Worm (Caenorhabditis elegans) whole organism, young adult: ENCODE results near the gene fbxb-16.

Experiments used
- T07F8.4 ChIP-seq: sonication (generic microtip); optimal IDR thresholded peaks from 2 replicates; lab custom pipeline; 2016; ENCODE audit warnings: mild to moderate bottlenecking, missing genetic modification characterization, moderate library complexity, missing compliant biosample characterization
- ZK185.1 ChIP-seq: sonication (generic microtip); optimal IDR thresholded peaks from 2 replicates; lab custom pipeline; 2016; ENCODE audit warnings: mild to moderate bottlenecking, missing genetic modification characterization, missing compliant biosample characterization; ENCODE audit not compliant: poor library complexity, severe bottlenecking
- cebp-2 ChIP-seq: fragments of 200-800 bp; sonication (Bioruptor generic); IDR thresholded peaks from 2 replicates; pipeline ENCODE4 v1.3.6; 2022; ENCODE audit warnings: missing genetic modification characterization, missing compliant biosample characterization
- efl-1 ChIP-seq: fragments of 150-350 bp; optimal IDR thresholded peaks from 2 replicates; lab custom pipeline; 2014; ENCODE audit warnings: missing biosample characterization, missing genetic modification reagents, missing genetic modification characterization
- ets-4 ChIP-seq: fragments of 200-800 bp; sonication (Bioruptor generic); optimal IDR thresholded peaks from 2 replicates; lab custom pipeline; 2018; ENCODE audit warnings: mild to moderate bottlenecking, missing genetic modification characterization, missing compliant biosample characterization
- let-526 ChIP-seq: fragments of 200-800 bp; sonication (Bioruptor generic); IDR thresholded peaks from 2 replicates; pipeline ENCODE4 v1.3.6; 2022; ENCODE audit warnings: missing genetic modification reagents, missing genetic modification characterization, missing compliant biosample characterization
- rpc-1 ChIP-seq, 2 experiments: fragments of 150-350 bp in 1 of 2; sonication (generic microtip) in 1 of 2; optimal IDR thresholded peaks; 2 replicates each; lab custom pipeline; 2014 to 2018; ENCODE audit warnings: missing biosample characterization in 1 of 2, missing genetic modification characterization in 1 of 2, missing genetic modification reagents in 1 of 2, missing genotype in 1 of 2
- snpc-3.4 ChIP-seq: sonication (generic microtip); optimal IDR thresholded peaks from 2 replicates; lab custom pipeline; 2017; ENCODE audit warnings: missing genetic modification characterization, mild to moderate bottlenecking, missing compliant biosample characterization, antibody characterized with exemption, moderate library complexity, missing genotype, missing genetic modification reagents
- sptf-2 ChIP-seq: fragments of 200-800 bp; sonication (Bioruptor generic); optimal IDR thresholded peaks from 2 replicates; lab custom pipeline; 2018; ENCODE audit warnings: mild to moderate bottlenecking, missing genetic modification characterization, missing compliant biosample characterization
- tbp1 ChIP-seq: fragments of 200-800 bp; sonication (Bioruptor generic); optimal IDR thresholded peaks from 2 replicates; lab custom pipeline; 2018; ENCODE audit warnings: mild to moderate bottlenecking, missing genetic modification characterization, missing compliant biosample characterization

Gene fbxb-16

ce11 chrII:1601507-1601906, 50.2 kb downstream of the fbxb-16 start, which contains the start of gene bath-47:
TSS of gene bath-47 (plus strand) at chrII:1601811.
- TF ChIP-seq efl-1, result no peak
- TF ChIP-seq let-526 (GFP tag; lab: Robert Waterston, UW), result no peak
- no peak for TF ChIP-seq ets-4 (GFP tag; lab: Kevin White, UChicago)
- no peak for TF ChIP-seq cebp-2
- no peak for TF ChIP-seq snpc-3.4
- TF ChIP-seq tbp1, result no peak
- TF ChIP-seq ZK185.1 (tag; lab: Kevin White, UChicago), result no peak
- TF ChIP-seq, all 124 proteins: peak for 0

ce11 chrII:1600661-1601060, 51.0 kb downstream of the fbxb-16 start, which contains the start of gene bath-26:
TSS of gene bath-26 (minus strand) at chrII:1600761.
- TF ChIP-seq T07F8.4 (no peak), sptf-2 (no peak), rpc-1 (optimal IDR thresholded peaks at IDR 0.05; lab: Kevin White, UChicago) (no peak), rpc-1 (tag; optimal IDR thresholded peaks at IDR 0.05; lab: Kevin White, UChicago) (no peak)
